Worm (Caenorhabditis elegans) whole organism, L3 larva: ENCODE measurements around the gene Y75B7B.2.

Experiments used
- R02D3.7 ChIP-seq: fragments of 150-350 bp; optimal IDR thresholded peaks from 2 replicates; lab custom pipeline; 2014; ENCODE audit warnings: missing biosample characterization, missing genetic modification characterization
- ZK546.5 ChIP-seq: sonication (generic microtip); optimal IDR thresholded peaks from 2 replicates; lab custom pipeline; 2017; ENCODE audit warnings: missing biosample characterization, missing genetic modification characterization
- aly-2 ChIP-seq: fragments of 150-350 bp; optimal IDR thresholded peaks from 2 replicates; lab custom pipeline; 2014; ENCODE audit warnings: missing biosample characterization, missing genetic modification characterization
- ama-1 ChIP-seq: fragments of 150-350 bp; optimal IDR thresholded peaks from 2 replicates; lab custom pipeline; 2018
- ceh-16 ChIP-seq: sonication (generic microtip); optimal IDR thresholded peaks from 2 replicates; lab custom pipeline; 2017; ENCODE audit warnings: missing biosample characterization, missing genetic modification characterization
- ceh-28 ChIP-seq: fragments of 150-350 bp; optimal IDR thresholded peaks from 2 replicates; lab custom pipeline; 2014; ENCODE audit warnings: missing biosample characterization, missing genetic modification reagents, missing genetic modification characterization
- ceh-82 ChIP-seq: fragments of 150-350 bp; optimal IDR thresholded peaks from 2 replicates; lab custom pipeline; 2014; ENCODE audit warnings: missing biosample characterization, missing genetic modification characterization
- ceh-9 ChIP-seq: sonication (generic microtip); optimal IDR thresholded peaks from 2 replicates; lab custom pipeline; 2018; ENCODE audit warnings: missing biosample characterization, missing genetic modification characterization
- daf-12 ChIP-seq: fragments of 150-350 bp; optimal IDR thresholded peaks from 2 replicates; lab custom pipeline; 2014; ENCODE audit warnings: missing biosample characterization, missing genetic modification reagents, missing genetic modification characterization
- egl-27 ChIP-seq: sonication (generic microtip); optimal IDR thresholded peaks from 4 replicates; lab custom pipeline; 2017; ENCODE audit warnings: missing biosample characterization, missing genetic modification reagents, missing genetic modification characterization
- egl-5 ChIP-seq: fragments of 150-350 bp; optimal IDR thresholded peaks from 2 replicates; lab custom pipeline; 2017; ENCODE audit warnings: missing biosample characterization, missing genetic modification reagents, missing genetic modification characterization, inconsistent platforms
- elt-1 ChIP-seq: fragments of 150-350 bp; optimal IDR thresholded peaks from 2 replicates; lab custom pipeline; 2014; ENCODE audit warnings: missing biosample characterization, missing genetic modification characterization
- elt-2 ChIP-seq: sonication (generic microtip); optimal IDR thresholded peaks from 2 replicates; lab custom pipeline; 2016; ENCODE audit warnings: missing genetic modification reagents, mild to moderate bottlenecking, missing genetic modification characterization, missing compliant biosample characterization
- elt-3 ChIP-seq, 3 experiments: fragments of 150-350 bp in 1 of 3; sonication (generic microtip) in 2 of 3; optimal IDR thresholded peaks; 2 replicates in 2 of 3; 4 replicates in 1 of 3; lab custom pipeline; 2014 to 2017; ENCODE audit warnings: missing biosample characterization in 3 of 3, missing genetic modification characterization in 3 of 3
- eor-1 ChIP-seq, 2 experiments: fragments of 150-350 bp; optimal IDR thresholded peaks; 2 replicates each; lab custom pipeline; 2014 to 2018; ENCODE audit warnings: missing biosample characterization in 2 of 2, missing genetic modification characterization in 2 of 2
- fkh-10 ChIP-seq: sonication (generic microtip); optimal IDR thresholded peaks from 2 replicates; lab custom pipeline; 2017; ENCODE audit warnings: missing biosample characterization, missing genetic modification reagents, missing genetic modification characterization
- fkh-2 ChIP-seq: fragments of 150-350 bp; optimal IDR thresholded peaks from 2 replicates; lab custom pipeline; 2014; ENCODE audit warnings: missing biosample characterization, missing genetic modification reagents, missing genetic modification characterization
- fos-1 ChIP-seq: fragments of 150-350 bp; optimal IDR thresholded peaks from 2 replicates; lab custom pipeline; 2014; ENCODE audit warnings: missing biosample characterization, missing genetic modification characterization
- hmg-11 ChIP-seq: sonication (generic microtip); optimal IDR thresholded peaks from 2 replicates; lab custom pipeline; 2016; ENCODE audit warnings: missing genetic modification characterization, missing compliant biosample characterization
- jun-1 ChIP-seq: fragments of 150-350 bp; optimal IDR thresholded peaks from 2 replicates; lab custom pipeline; 2014; ENCODE audit warnings: missing biosample characterization, missing genetic modification reagents, missing genetic modification characterization
- lin-15B ChIP-seq: fragments of 150-350 bp; optimal IDR thresholded peaks from 2 replicates; lab custom pipeline; 2014; ENCODE audit warnings: missing biosample characterization, missing genetic modification characterization
- lin-39 ChIP-seq: fragments of 150-350 bp; optimal IDR thresholded peaks from 2 replicates; lab custom pipeline; 2018; ENCODE audit warnings: missing biosample characterization, missing genetic modification reagents, missing genetic modification characterization
- lsy-12 ChIP-seq: sonication (generic microtip); optimal IDR thresholded peaks from 2 replicates; lab custom pipeline; 2016; ENCODE audit warnings: mild to moderate bottlenecking, missing genetic modification characterization, missing compliant biosample characterization
- mdl-1 ChIP-seq: fragments of 150-350 bp; optimal IDR thresholded peaks from 2 replicates; lab custom pipeline; 2014; ENCODE audit warnings: missing biosample characterization, missing genetic modification characterization
- mml-1 ChIP-seq: fragments of 150-350 bp; sonication (generic microtip); optimal IDR thresholded peaks from 3 replicates; lab custom pipeline; 2014; ENCODE audit warnings: missing biosample characterization, missing genetic modification characterization
- nfya-1 ChIP-seq: sonication (generic microtip); optimal IDR thresholded peaks from 2 replicates; lab custom pipeline; 2017; ENCODE audit warnings: missing genetic modification characterization, mild to moderate bottlenecking, missing compliant biosample characterization, antibody characterized with exemption, moderate library complexity; ENCODE audit not compliant: insufficient read depth
- nhr-11 ChIP-seq: fragments of 150-350 bp; optimal IDR thresholded peaks from 2 replicates; lab custom pipeline; 2014; ENCODE audit warnings: missing biosample characterization, missing genetic modification characterization
- nhr-12 ChIP-seq: fragments of 150-350 bp; optimal IDR thresholded peaks from 2 replicates; lab custom pipeline; 2014; ENCODE audit warnings: missing biosample characterization, missing genetic modification characterization
- nhr-23 ChIP-seq: fragments of 150-350 bp; optimal IDR thresholded peaks from 2 replicates; lab custom pipeline; 2014; ENCODE audit warnings: missing biosample characterization, missing genetic modification reagents, missing genetic modification characterization
- nhr-237 ChIP-seq: fragments of 150-350 bp; optimal IDR thresholded peaks from 2 replicates; lab custom pipeline; 2014; ENCODE audit warnings: missing biosample characterization, missing genetic modification characterization
- nhr-25 ChIP-seq: sonication (generic microtip); optimal IDR thresholded peaks from 2 replicates; lab custom pipeline; 2017; ENCODE audit warnings: missing biosample characterization, missing genetic modification characterization
- nhr-28 ChIP-seq: fragments of 150-350 bp; optimal IDR thresholded peaks from 2 replicates; lab custom pipeline; 2014; ENCODE audit warnings: missing biosample characterization, missing genetic modification characterization
- nhr-43 ChIP-seq: sonication (generic microtip); optimal IDR thresholded peaks from 2 replicates; lab custom pipeline; 2016; ENCODE audit warnings: mild to moderate bottlenecking, missing genetic modification characterization, missing compliant biosample characterization; ENCODE audit not compliant: poor library complexity, severe bottlenecking
- nhr-67 ChIP-seq: fragments of 150-350 bp; optimal IDR thresholded peaks from 2 replicates; lab custom pipeline; 2014; ENCODE audit warnings: missing biosample characterization, missing genetic modification characterization
- nhr-76 ChIP-seq: fragments of 150-350 bp; sonication (generic microtip); optimal IDR thresholded peaks from 5 replicates; lab custom pipeline; 2014; ENCODE audit warnings: missing biosample characterization, missing genetic modification characterization
- nhr-77 ChIP-seq: fragments of 150-350 bp; optimal IDR thresholded peaks from 2 replicates; lab custom pipeline; 2014; ENCODE audit warnings: missing biosample characterization, missing genetic modification characterization
- pha-4 ChIP-seq: fragments of 150-350 bp; optimal IDR thresholded peaks from 2 replicates; lab custom pipeline; 2014; ENCODE audit warnings: missing biosample characterization, missing genetic modification reagents, missing genetic modification characterization
- pqm-1 ChIP-seq: fragments of 150-350 bp; optimal IDR thresholded peaks from 2 replicates; lab custom pipeline; 2017; ENCODE audit warnings: missing biosample characterization, missing genetic modification characterization, inconsistent platforms
- sea-2 ChIP-seq: fragments of 150-350 bp; sonication (generic microtip); optimal IDR thresholded peaks from 4 replicates; lab custom pipeline; 2014; ENCODE audit warnings: missing biosample characterization, missing genetic modification reagents, missing genetic modification characterization
- skn-1 ChIP-seq: fragments of 150-350 bp; optimal IDR thresholded peaks from 2 replicates; lab custom pipeline; 2014; ENCODE audit warnings: missing biosample characterization, missing genetic modification characterization
- snpc-4 ChIP-seq: fragments of 150-350 bp; optimal IDR thresholded peaks from 2 replicates; lab custom pipeline; 2014; ENCODE audit warnings: missing biosample characterization, missing genetic modification characterization
- tbx-2 ChIP-seq: sonication (generic microtip); optimal IDR thresholded peaks from 2 replicates; lab custom pipeline; 2016; ENCODE audit warnings: mild to moderate bottlenecking, missing genetic modification characterization, missing compliant biosample characterization
- unc-39 ChIP-seq: sonication (generic microtip); optimal IDR thresholded peaks from 4 replicates; lab custom pipeline; 2017; ENCODE audit warnings: missing biosample characterization, missing genetic modification characterization
- unc-62 ChIP-seq: fragments of 150-350 bp; sonication (generic microtip); optimal IDR thresholded peaks from 4 replicates; lab custom pipeline; 2014; ENCODE audit warnings: missing biosample characterization, missing genetic modification reagents, missing genetic modification characterization
- zag-1 ChIP-seq: fragments of 150-350 bp; optimal IDR thresholded peaks from 2 replicates; lab custom pipeline; 2014; ENCODE audit warnings: missing biosample characterization, missing genetic modification characterization
- ztf-11 ChIP-seq: fragments of 150-350 bp; optimal IDR thresholded peaks from 2 replicates; lab custom pipeline; 2014; ENCODE audit warnings: missing biosample characterization, missing genetic modification characterization
- ztf-4 ChIP-seq: fragments of 150-350 bp; optimal IDR thresholded peaks from 2 replicates; lab custom pipeline; 2014; ENCODE audit warnings: missing biosample characterization, missing genetic modification characterization

Gene Y75B7B.2

DNA sequence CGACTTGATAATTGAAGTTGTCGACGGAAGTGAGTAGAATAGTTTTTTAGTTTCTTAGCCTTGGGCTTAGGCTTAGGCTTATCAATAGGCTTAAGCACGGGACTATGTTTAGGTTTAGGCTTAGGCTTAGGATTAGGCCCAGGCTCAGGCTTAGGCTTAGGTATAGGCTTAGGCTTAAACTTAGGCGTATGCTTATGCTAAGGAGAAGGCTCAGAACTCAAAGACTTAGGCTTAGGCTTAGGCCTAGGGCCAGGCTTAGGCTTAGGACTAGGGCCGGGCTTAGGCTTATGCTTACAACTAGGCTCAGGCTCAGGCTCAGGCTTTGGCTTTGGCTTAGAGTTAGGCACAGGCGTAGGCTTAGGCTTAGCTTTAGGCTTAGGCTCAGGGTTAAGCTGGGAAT, 9.3 kb downstream of the Y75B7B.2 start:
- TF ChIP-seq nhr-28 (tag; lab: Kevin White, UChicago) = no peak
- TF ChIP-seq, all 47 proteins: peak for 0

ce11 chrV:1263939-1264823, 11.6 kb downstream of the Y75B7B.2 start, which contains the start of the genes rab-1 and C39F7.5:
Gene rab-1, minus strand, starts transcription at chrV:1263989.
Gene C39F7.5, plus strand, starts transcription at chrV:1264773.
- no peak for TF ChIP-seq nhr-11 (tag; lab: Kevin White, UChicago)
- no peak for TF ChIP-seq ceh-16 (tag; lab: Kevin White, UChicago)
- TF ChIP-seq elt-3 (tag; optimal IDR thresholded peaks at IDR 0.05; lab: Kevin White, UChicago) = no peak
- no peak for TF ChIP-seq ceh-9
- no peak for TF ChIP-seq daf-12
- TF ChIP-seq ztf-11 (tag; lab: Kevin White, UChicago) = no peak
- no peak for TF ChIP-seq nhr-76 (tag; lab: Kevin White, UChicago)
- no peak for TF ChIP-seq ZK546.5 (tag; lab: Kevin White, UChicago)
- no peak for TF ChIP-seq unc-62
- TF ChIP-seq zag-1 (tag; lab: Kevin White, UChicago) = no peak
- TF ChIP-seq R02D3.7 (tag; lab: Kevin White, UChicago) = no peak
- peak; percentile 60 for TF ChIP-seq snpc-4 (tag; lab: Kevin White, UChicago)
- no peak for TF ChIP-seq fkh-2 (tag; lab: Kevin White, UChicago)
- no peak for TF ChIP-seq nhr-77 (tag; lab: Kevin White, UChicago)
- TF ChIP-seq jun-1 (tag; lab: Kevin White, UChicago) = no peak
- no peak for TF ChIP-seq mml-1 (tag; lab: Kevin White, UChicago)
- no peak for TF ChIP-seq nhr-25
- no peak for TF ChIP-seq nhr-28 (tag; lab: Kevin White, UChicago)
- no peak for TF ChIP-seq ama-1
- no peak for TF ChIP-seq nhr-12
- TF ChIP-seq pqm-1 (tag; lab: Kevin White, UChicago) = peak; percentile 34
- no peak for TF ChIP-seq nhr-67 (tag; lab: Kevin White, UChicago)
- TF ChIP-seq unc-39 (tag; lab: Kevin White, UChicago) = no peak
- TF ChIP-seq skn-1 = no peak
- TF ChIP-seq fos-1 (tag; lab: Kevin White, UChicago) = no peak
- no peak for TF ChIP-seq tbx-2 (tag; lab: Kevin White, UChicago)
- TF ChIP-seq mdl-1 (tag; lab: Kevin White, UChicago) = no peak
- no peak for TF ChIP-seq egl-27 (tag; lab: Kevin White, UChicago)
- TF ChIP-seq eor-1 (tag; optimal IDR thresholded peaks at IDR 0.05; lab: Kevin White, UChicago) = no peak
- TF ChIP-seq elt-2 (tag; lab: Kevin White, UChicago) = peak; percentile 58
- TF ChIP-seq egl-5 (tag; lab: Kevin White, UChicago) = peak; percentile 27
- TF ChIP-seq ceh-28 (tag; lab: Kevin White, UChicago) = no peak
- TF ChIP-seq lin-15B (tag; lab: Kevin White, UChicago) = peak; percentile 81
- TF ChIP-seq lin-39 (tag; lab: Kevin White, UChicago) = peak; percentile 77
- no peak for TF ChIP-seq sea-2 (GFP tag; lab: Kevin White, UChicago)
- peak; percentile 8 for TF ChIP-seq ztf-4 (tag; lab: Kevin White, UChicago)
- TF ChIP-seq elt-1 (tag; lab: Kevin White, UChicago) = no peak
- TF ChIP-seq nhr-237 (tag; lab: Kevin White, UChicago) = no peak
- no peak for TF ChIP-seq fkh-10 (GFP tag; lab: Kevin White, UChicago)
- TF ChIP-seq nhr-23 (tag; lab: Kevin White, UChicago) = peak; percentile 24
- TF ChIP-seq hmg-11 (tag; lab: Kevin White, UChicago) = peak; percentile 21
- TF ChIP-seq lsy-12 (tag; lab: Kevin White, UChicago) = no peak
- TF ChIP-seq aly-2 (tag; lab: Kevin White, UChicago) = no peak
- TF ChIP-seq ceh-82 (tag; lab: Kevin White, UChicago) = no peak
- TF ChIP-seq nhr-43 (tag; lab: Kevin White, UChicago) = no peak
- peak; percentile 74 for TF ChIP-seq pha-4
- TF ChIP-seq nfya-1 (tag; lab: Kevin White, UChicago) = peak; percentile 67
